Worm (Caenorhabditis elegans): ENCODE results near the gene lron-13.

- TF ChIP-seq him-1 (tag; optimal IDR thresholded peaks at IDR 0.05) = no peak
- no peak for TF ChIP-seq W03F9.2 (tag; optimal IDR thresholded peaks at IDR 0.05)
Measured at ce11 chrIII:13544593-13544992, 17.4 kb downstream of the lron-13 start.

Measured in whole organism, L4/young adult.